Worm (Caenorhabditis elegans) whole organism, late embryonic: Measurements from ENCODE around the gene srd-42.

ENCODE experiments used
- T23F11.4 ChIP-seq: fragments of 200-800 bp; sonication (Bioruptor generic); optimal IDR thresholded peaks from 2 replicates; lab custom pipeline; 2018; ENCODE audit warnings: mild to moderate bottlenecking, missing genetic modification characterization, missing compliant biosample characterization
- ama-1 ChIP-seq: fragments of 150-350 bp; optimal IDR thresholded peaks from 2 replicates; lab custom pipeline; 2014
- ceh-24 ChIP-seq: sonication (generic microtip); optimal IDR thresholded peaks from 2 replicates; lab custom pipeline; 2016; ENCODE audit warnings: mild to moderate bottlenecking, missing genetic modification characterization, missing compliant biosample characterization
- che-1 ChIP-seq: sonication (generic microtip); optimal IDR thresholded peaks from 2 replicates; lab custom pipeline; 2016; ENCODE audit warnings: mild to moderate bottlenecking, missing genetic modification characterization, missing compliant biosample characterization
- hlh-8 ChIP-seq: sonication (generic microtip); optimal IDR thresholded peaks from 2 replicates; lab custom pipeline; 2016; ENCODE audit warnings: missing genotype, missing genetic modification characterization, missing compliant biosample characterization
- mec-3 ChIP-seq: sonication (generic microtip); optimal IDR thresholded peaks from 2 replicates; lab custom pipeline; 2016; ENCODE audit warnings: borderline replicate concordance, missing genetic modification characterization, missing compliant biosample characterization
- nhr-11 ChIP-seq: fragments of 150-350 bp; optimal IDR thresholded peaks from 2 replicates; lab custom pipeline; 2014; ENCODE audit warnings: missing biosample characterization, missing genetic modification characterization
- npax-4 ChIP-seq: sonication (generic microtip); optimal IDR thresholded peaks from 2 replicates; lab custom pipeline; 2016; ENCODE audit warnings: missing genetic modification characterization, missing compliant biosample characterization
- pqm-1 ChIP-seq: sonication (generic microtip); optimal IDR thresholded peaks from 2 replicates; lab custom pipeline; 2016; ENCODE audit warnings: missing genetic modification characterization, missing compliant biosample characterization
- rnt-1 ChIP-seq: sonication (generic microtip); optimal IDR thresholded peaks from 2 replicates; lab custom pipeline; 2016; ENCODE audit warnings: missing genetic modification characterization, missing compliant biosample characterization
- tbx-2 ChIP-seq: sonication (generic microtip); optimal IDR thresholded peaks from 2 replicates; lab custom pipeline; 2016; ENCODE audit warnings: missing genetic modification characterization, missing compliant biosample characterization
- tbx-7 ChIP-seq: sonication (generic microtip); optimal IDR thresholded peaks from 2 replicates; lab custom pipeline; 2016; ENCODE audit warnings: missing genotype, missing genetic modification characterization, missing compliant biosample characterization
- unc-55 ChIP-seq: sonication (generic microtip); optimal IDR thresholded peaks from 2 replicates; lab custom pipeline; 2017; ENCODE audit warnings: missing biosample characterization, missing genetic modification reagents, missing genetic modification characterization
- unc-86 ChIP-seq: sonication (generic microtip); optimal IDR thresholded peaks from 2 replicates; lab custom pipeline; 2016; ENCODE audit warnings: missing genetic modification characterization, missing compliant biosample characterization

DNA sequence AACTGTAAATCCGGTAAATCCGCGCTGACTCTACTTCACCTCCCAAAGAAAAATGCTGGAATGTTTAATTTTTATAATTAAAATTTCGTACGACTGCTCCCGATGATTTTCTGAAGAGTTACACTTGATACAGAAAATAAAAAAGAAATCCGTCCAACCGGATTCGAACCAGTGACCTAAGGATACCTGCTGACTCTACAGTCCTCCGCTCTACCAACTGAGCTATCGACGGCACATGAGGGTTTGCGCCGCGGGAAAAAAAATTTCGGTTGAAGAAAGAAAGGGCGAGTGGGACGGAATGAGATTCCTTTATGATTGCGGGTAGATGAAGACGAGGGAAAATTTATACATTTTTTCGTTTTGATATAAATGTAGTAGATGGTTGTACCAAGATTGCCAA is 18.6 kb downstream of the srd-42 start:
- TF ChIP-seq rnt-1 (tag; lab: Kevin White, UChicago) (no peak), nhr-11 (tag; lab: Kevin White, UChicago) (no peak), unc-86 (tag; lab: Kevin White, UChicago) (no peak), tbx-2 (tag; lab: Kevin White, UChicago) (no peak), ama-1 (lab: Kevin White, UChicago) (no peak), mec-3 (tag; lab: Kevin White, UChicago) (no peak), unc-55 (GFP tag; lab: Kevin White, UChicago) (no peak), ceh-24 (no peak), pqm-1 (tag; lab: Kevin White, UChicago) (no peak), che-1 (no peak), npax-4 (tag; lab: Kevin White, UChicago) (no peak), hlh-8 (tag; lab: Kevin White, UChicago) (no peak), T23F11.4 (GFP tag; lab: Kevin White, UChicago) (no peak), tbx-7 (tag; lab: Kevin White, UChicago) (no peak)
